Worm (Caenorhabditis elegans) whole organism, L3 larva: Measurements from ENCODE around the gene str-43.

Experiments used
- R02D3.7 ChIP-seq: fragments of 150-350 bp; optimal IDR thresholded peaks from 2 replicates; lab custom pipeline; 2014; ENCODE audit warnings: missing biosample characterization, missing genetic modification characterization
- ZK546.5 ChIP-seq: sonication (generic microtip); optimal IDR thresholded peaks from 2 replicates; lab custom pipeline; 2017; ENCODE audit warnings: missing biosample characterization, missing genetic modification characterization
- ama-1 ChIP-seq: fragments of 150-350 bp; optimal IDR thresholded peaks from 2 replicates; lab custom pipeline; 2018
- ceh-28 ChIP-seq: fragments of 150-350 bp; optimal IDR thresholded peaks from 2 replicates; lab custom pipeline; 2014; ENCODE audit warnings: missing biosample characterization, missing genetic modification reagents, missing genetic modification characterization
- ceh-9 ChIP-seq: sonication (generic microtip); optimal IDR thresholded peaks from 2 replicates; lab custom pipeline; 2018; ENCODE audit warnings: missing biosample characterization, missing genetic modification characterization
- daf-12 ChIP-seq: fragments of 150-350 bp; optimal IDR thresholded peaks from 2 replicates; lab custom pipeline; 2014; ENCODE audit warnings: missing biosample characterization, missing genetic modification reagents, missing genetic modification characterization
- egl-27 ChIP-seq: sonication (generic microtip); optimal IDR thresholded peaks from 4 replicates; lab custom pipeline; 2017; ENCODE audit warnings: missing biosample characterization, missing genetic modification reagents, missing genetic modification characterization
- elt-3 ChIP-seq, 3 experiments: fragments of 150-350 bp in 1 of 3; sonication (generic microtip) in 2 of 3; optimal IDR thresholded peaks; 2 replicates in 2 of 3; 4 replicates in 1 of 3; lab custom pipeline; 2014 to 2017; ENCODE audit warnings: missing biosample characterization in 3 of 3, missing genetic modification characterization in 3 of 3
- fkh-10 ChIP-seq: sonication (generic microtip); optimal IDR thresholded peaks from 2 replicates; lab custom pipeline; 2017; ENCODE audit warnings: missing biosample characterization, missing genetic modification reagents, missing genetic modification characterization
- fos-1 ChIP-seq: fragments of 150-350 bp; optimal IDR thresholded peaks from 2 replicates; lab custom pipeline; 2014; ENCODE audit warnings: missing biosample characterization, missing genetic modification characterization
- hmg-11 ChIP-seq: sonication (generic microtip); optimal IDR thresholded peaks from 2 replicates; lab custom pipeline; 2016; ENCODE audit warnings: missing genetic modification characterization, missing compliant biosample characterization
- lin-15B ChIP-seq: fragments of 150-350 bp; optimal IDR thresholded peaks from 2 replicates; lab custom pipeline; 2014; ENCODE audit warnings: missing biosample characterization, missing genetic modification characterization
- lin-39 ChIP-seq: fragments of 150-350 bp; optimal IDR thresholded peaks from 2 replicates; lab custom pipeline; 2018; ENCODE audit warnings: missing biosample characterization, missing genetic modification reagents, missing genetic modification characterization
- lsy-12 ChIP-seq: sonication (generic microtip); optimal IDR thresholded peaks from 2 replicates; lab custom pipeline; 2016; ENCODE audit warnings: mild to moderate bottlenecking, missing genetic modification characterization, missing compliant biosample characterization
- mml-1 ChIP-seq: fragments of 150-350 bp; sonication (generic microtip); optimal IDR thresholded peaks from 3 replicates; lab custom pipeline; 2014; ENCODE audit warnings: missing biosample characterization, missing genetic modification characterization
- nfya-1 ChIP-seq: sonication (generic microtip); optimal IDR thresholded peaks from 2 replicates; lab custom pipeline; 2017; ENCODE audit warnings: missing genetic modification characterization, mild to moderate bottlenecking, missing compliant biosample characterization, antibody characterized with exemption, moderate library complexity; ENCODE audit not compliant: insufficient read depth
- nhr-11 ChIP-seq: fragments of 150-350 bp; optimal IDR thresholded peaks from 2 replicates; lab custom pipeline; 2014; ENCODE audit warnings: missing biosample characterization, missing genetic modification characterization
- nhr-12 ChIP-seq: fragments of 150-350 bp; optimal IDR thresholded peaks from 2 replicates; lab custom pipeline; 2014; ENCODE audit warnings: missing biosample characterization, missing genetic modification characterization
- nhr-237 ChIP-seq: fragments of 150-350 bp; optimal IDR thresholded peaks from 2 replicates; lab custom pipeline; 2014; ENCODE audit warnings: missing biosample characterization, missing genetic modification characterization
- nhr-25 ChIP-seq: sonication (generic microtip); optimal IDR thresholded peaks from 2 replicates; lab custom pipeline; 2017; ENCODE audit warnings: missing biosample characterization, missing genetic modification characterization
- nhr-28 ChIP-seq: fragments of 150-350 bp; optimal IDR thresholded peaks from 2 replicates; lab custom pipeline; 2014; ENCODE audit warnings: missing biosample characterization, missing genetic modification characterization
- nhr-43 ChIP-seq: sonication (generic microtip); optimal IDR thresholded peaks from 2 replicates; lab custom pipeline; 2016; ENCODE audit warnings: mild to moderate bottlenecking, missing genetic modification characterization, missing compliant biosample characterization; ENCODE audit not compliant: poor library complexity, severe bottlenecking
- nhr-76 ChIP-seq: fragments of 150-350 bp; sonication (generic microtip); optimal IDR thresholded peaks from 5 replicates; lab custom pipeline; 2014; ENCODE audit warnings: missing biosample characterization, missing genetic modification characterization
- pha-4 ChIP-seq: fragments of 150-350 bp; optimal IDR thresholded peaks from 2 replicates; lab custom pipeline; 2014; ENCODE audit warnings: missing biosample characterization, missing genetic modification reagents, missing genetic modification characterization
- skn-1 ChIP-seq: fragments of 150-350 bp; optimal IDR thresholded peaks from 2 replicates; lab custom pipeline; 2014; ENCODE audit warnings: missing biosample characterization, missing genetic modification characterization
- tbx-2 ChIP-seq: sonication (generic microtip); optimal IDR thresholded peaks from 2 replicates; lab custom pipeline; 2016; ENCODE audit warnings: mild to moderate bottlenecking, missing genetic modification characterization, missing compliant biosample characterization
- unc-39 ChIP-seq: sonication (generic microtip); optimal IDR thresholded peaks from 4 replicates; lab custom pipeline; 2017; ENCODE audit warnings: missing biosample characterization, missing genetic modification characterization
- unc-62 ChIP-seq: fragments of 150-350 bp; sonication (generic microtip); optimal IDR thresholded peaks from 4 replicates; lab custom pipeline; 2014; ENCODE audit warnings: missing biosample characterization, missing genetic modification reagents, missing genetic modification characterization
- zag-1 ChIP-seq: fragments of 150-350 bp; optimal IDR thresholded peaks from 2 replicates; lab custom pipeline; 2014; ENCODE audit warnings: missing biosample characterization, missing genetic modification characterization
- ztf-11 ChIP-seq: fragments of 150-350 bp; optimal IDR thresholded peaks from 2 replicates; lab custom pipeline; 2014; ENCODE audit warnings: missing biosample characterization, missing genetic modification characterization

str-43 gene

DNA sequence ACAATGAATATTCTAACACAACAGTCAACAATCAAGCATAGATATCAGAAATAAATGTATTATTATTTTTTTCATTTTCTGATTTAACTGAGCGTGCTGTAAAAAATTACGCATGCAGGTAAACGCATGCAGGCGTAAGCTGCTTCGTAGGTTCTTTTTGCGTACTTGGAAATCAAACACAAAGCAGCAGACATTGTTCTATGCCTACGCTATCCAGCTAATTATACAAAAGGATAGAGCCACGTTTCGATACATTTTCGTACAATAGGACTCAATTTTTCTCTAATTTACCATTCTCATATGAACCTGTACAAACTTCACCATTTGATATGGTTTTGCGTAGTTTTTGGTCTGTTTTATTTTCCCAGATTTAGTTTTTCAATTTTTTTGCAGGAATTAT, 30.5 kb upstream of the str-43 start, which contains the start of gene T26E4.3:
Gene T26E4.3, plus strand, starts transcription at position 301 of the 400 bp plus-strand sequence.
- no peak for TF ChIP-seq nfya-1 (tag; lab: Kevin White, UChicago)

ce11 chrV:15781086-15781485, 29.1 kb upstream of the str-43 start, which contains the start of gene T26E4.2:
TSS of gene T26E4.2 (plus strand) at chrV:15781386.
- TF ChIP-seq elt-3 (tag; optimal IDR thresholded peaks at IDR 0.05; lab: Kevin White, UChicago), result no peak
- TF ChIP-seq nhr-25 (tag; lab: Kevin White, UChicago), result no peak
- no peak for TF ChIP-seq nhr-237
- TF ChIP-seq nhr-43, result no peak
- no peak for TF ChIP-seq nhr-76 (tag; lab: Kevin White, UChicago)
- TF ChIP-seq hmg-11 (tag; lab: Kevin White, UChicago), result no peak
- no peak for TF ChIP-seq lin-15B (tag; lab: Kevin White, UChicago)
- TF ChIP-seq R02D3.7 (tag; lab: Kevin White, UChicago), result no peak
- no peak for TF ChIP-seq lin-39 (tag; lab: Kevin White, UChicago)
- no peak for TF ChIP-seq unc-62
- no peak for TF ChIP-seq ztf-11 (tag; lab: Kevin White, UChicago)
- no peak for TF ChIP-seq ZK546.5 (tag; lab: Kevin White, UChicago)
- no peak for TF ChIP-seq nhr-12 (tag; lab: Kevin White, UChicago)
- no peak for TF ChIP-seq fos-1 (tag; lab: Kevin White, UChicago)
- no peak for TF ChIP-seq unc-39 (tag; lab: Kevin White, UChicago)
- TF ChIP-seq nhr-11 (tag; lab: Kevin White, UChicago), result no peak
- TF ChIP-seq, all 47 proteins: peak for 0

DNA sequence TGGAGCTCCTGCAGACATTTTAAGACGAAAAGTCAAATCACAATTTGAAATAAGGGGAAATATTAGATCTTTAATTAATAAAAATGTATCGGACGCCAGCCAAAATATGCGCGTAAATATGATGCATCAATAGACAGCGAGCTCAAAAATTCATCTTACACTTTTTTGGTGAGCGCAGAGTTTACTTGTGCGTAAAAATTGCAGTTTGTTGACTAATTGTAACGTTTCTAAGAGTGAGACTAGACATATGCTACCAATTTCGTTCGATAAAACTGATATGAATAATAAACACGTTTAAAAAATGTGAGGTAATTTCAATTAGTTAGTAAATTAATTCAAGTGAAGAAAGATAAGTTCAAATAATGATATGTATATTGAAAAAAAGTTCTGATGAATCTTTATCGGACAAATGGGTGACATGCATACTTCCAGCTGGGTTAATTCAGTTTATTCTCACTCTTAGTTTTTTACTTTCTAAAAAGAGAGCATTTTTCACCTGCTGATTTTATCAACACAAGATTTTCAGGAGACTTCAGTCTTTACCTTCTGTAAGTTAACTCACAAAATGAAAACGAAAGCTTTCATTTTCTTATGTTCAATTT, 27.3 kb upstream of the str-43 start, which contains the start of the genes nhr-285 and irld-52:
Gene nhr-285, minus strand, starts transcription at position 101 of the 602 bp plus-strand sequence.
Gene irld-52, plus strand, starts transcription at position 552 of the 602 bp plus-strand sequence.
- TF ChIP-seq mml-1, result no peak
- no peak for TF ChIP-seq ceh-28 (tag; lab: Kevin White, UChicago)
- no peak for TF ChIP-seq hmg-11 (tag; lab: Kevin White, UChicago)
- no peak for TF ChIP-seq skn-1
- no peak for TF ChIP-seq zag-1 (tag; lab: Kevin White, UChicago)
- no peak for TF ChIP-seq daf-12 (tag; lab: Kevin White, UChicago)
- no peak for TF ChIP-seq tbx-2 (tag; lab: Kevin White, UChicago)
- TF ChIP-seq unc-39 (tag; lab: Kevin White, UChicago), result no peak
- no peak for TF ChIP-seq ama-1
- no peak for TF ChIP-seq ceh-9 (tag; lab: Kevin White, UChicago)

DNA sequence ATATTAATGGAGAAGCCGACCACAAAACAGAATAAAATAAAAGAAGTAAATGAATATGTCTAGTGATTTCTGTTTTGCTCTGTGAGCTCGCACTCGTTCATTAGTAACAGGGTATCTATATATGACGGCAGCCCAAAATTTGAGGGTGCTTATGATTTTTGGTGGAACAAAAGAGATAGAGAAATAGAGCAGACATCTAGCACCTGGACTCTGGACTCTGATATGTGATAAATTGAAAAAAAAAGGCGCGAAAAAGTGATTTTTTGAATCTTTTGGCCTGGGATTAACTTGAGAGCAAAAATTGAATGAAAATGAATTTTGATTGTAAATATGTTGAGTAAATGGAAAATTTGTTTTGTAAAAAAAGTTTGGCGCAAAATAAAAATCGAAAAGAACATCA, 24.7 kb upstream of the str-43 start, which contains the start of gene nhr-283:
Gene nhr-283, minus strand, starts transcription at position 101 of the 400 bp plus-strand sequence.
- TF ChIP-seq zag-1 (tag; lab: Kevin White, UChicago), result no peak
- TF ChIP-seq, all 47 proteins: peak for 0

ce11 chrV:15773941-15774340, 22.0 kb upstream of the str-43 start:
- no peak for TF ChIP-seq ama-1
- TF ChIP-seq fkh-10, result no peak
- TF ChIP-seq fos-1 (tag; lab: Kevin White, UChicago), result no peak
- TF ChIP-seq nhr-28 (tag; lab: Kevin White, UChicago), result no peak
- TF ChIP-seq nhr-43, result no peak
- no peak for TF ChIP-seq tbx-2 (tag; lab: Kevin White, UChicago)
- TF ChIP-seq unc-62, result no peak
- no peak for TF ChIP-seq egl-27 (tag; lab: Kevin White, UChicago)
- TF ChIP-seq pha-4 (tag; lab: Kevin White, UChicago), result no peak
- TF ChIP-seq mml-1, result no peak
- no peak for TF ChIP-seq nhr-12 (tag; lab: Kevin White, UChicago)
- no peak for TF ChIP-seq lsy-12 (tag; lab: Kevin White, UChicago)
- TF ChIP-seq nhr-11 (tag; lab: Kevin White, UChicago), result no peak

DNA sequence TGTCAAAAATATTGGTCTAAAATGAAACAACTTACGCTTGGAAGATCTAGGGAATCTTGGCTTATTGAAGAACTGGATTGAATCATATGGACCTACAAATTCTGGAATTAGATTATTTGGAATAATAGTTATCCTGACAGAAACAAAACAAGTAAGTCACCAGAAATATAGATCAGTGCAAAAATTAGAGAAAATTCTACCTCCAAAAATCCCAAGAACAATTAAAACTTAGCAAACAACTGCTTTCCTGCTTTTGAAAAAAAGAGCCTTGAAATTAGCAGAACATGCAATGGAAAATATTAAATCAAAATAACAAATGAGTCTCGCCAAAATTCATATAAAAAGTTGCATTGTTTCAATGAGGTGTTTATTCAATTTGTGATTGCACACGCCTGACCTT, 21.2 kb upstream of the str-43 start, which contains the start of gene nhr-60:
Gene nhr-60, minus strand, starts transcription at position 101 of the 400 bp plus-strand sequence.
- TF ChIP-seq ceh-28 (tag; lab: Kevin White, UChicago) (no peak), nfya-1 (tag; lab: Kevin White, UChicago) (no peak), skn-1 (no peak), hmg-11 (tag; lab: Kevin White, UChicago) (no peak), tbx-2 (tag; lab: Kevin White, UChicago) (no peak), ama-1 (no peak)
